Worm (Caenorhabditis elegans): Measurements from ENCODE around the gene msi-1.

ce11 chrIII:4018095-4018498 is 41.9 kb upstream of the msi-1 start:
- TF ChIP-seq ama-1 (optimal IDR thresholded peaks at IDR 0.05) (peak; percentile 70), nhr-76 (tag; optimal IDR thresholded peaks at IDR 0.05) (no peak), nhr-23 (tag; optimal IDR thresholded peaks at IDR 0.05) (peak; percentile 22), mdl-1 (tag; optimal IDR thresholded peaks at IDR 0.05) (no peak), R02D3.7 (tag; optimal IDR thresholded peaks at IDR 0.05) (peak; percentile 25)

All from whole organism, L3 larva.